Fruit fly (Drosophila melanogaster) S2 (cell line): Measurements from ENCODE around the gene CG32281.

Experiments
- CG8478 ChIP-seq: fragments of >200 bp; optimal IDR thresholded peaks from 2 replicates; lab custom pipeline; 2018
- CTCF ChIP-seq, 2 experiments: fragments of >200 bp; optimal IDR thresholded peaks; 2 replicates each; lab custom pipeline; 2018

- no peak for TF ChIP-seq CG8478 (lab: Kevin White, UChicago)
- TF ChIP-seq CTCF (optimal IDR thresholded peaks at IDR 0.05; lab: Kevin White, UChicago), result no peak
These were observed 20.8 kb upstream of the CG32281 start, which contains the start of the genes Usp5 and BtbVII for dm6 chr3L:3148125-3149059.
